Fruit fly (Drosophila melanogaster): ENCODE measurements around the gene Afti.

Gene Afti

DNA sequence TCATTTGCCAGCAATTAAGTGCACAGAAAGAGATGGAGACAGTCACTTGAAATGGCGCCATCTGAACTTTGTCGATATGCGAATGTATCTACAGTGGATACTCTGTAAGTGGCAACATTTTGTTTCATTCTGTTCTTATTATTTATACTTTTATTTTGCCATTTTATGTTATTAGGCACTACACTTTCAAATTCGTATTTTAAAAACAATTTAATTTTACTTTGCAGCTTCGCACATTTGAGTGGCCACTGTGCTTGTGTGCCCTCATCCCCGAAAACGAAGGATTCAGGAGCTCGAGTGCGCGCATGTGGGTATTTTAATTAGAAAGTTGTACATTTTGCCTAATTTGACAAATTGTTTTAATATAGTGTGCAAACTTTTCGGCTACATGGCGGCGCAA lies 30.9 kb upstream of the Afti start (continued):
- TF ChIP-seq Oaz (GFP tag; IDR thresholded peaks at IDR 0.05) (peak; percentile 15; the same call in 1 of the 2 replicates), sd (tag; optimal IDR thresholded peaks at IDR 0.05) (no peak), gro (GFP tag; optimal IDR thresholded peaks at IDR 0.05) (no peak), CG11456 (GFP tag; IDR thresholded peaks at IDR 0.05) (peak; percentile 64; the same call in 1 of the 3 replicates), CG11398 (GFP tag; optimal IDR thresholded peaks at IDR 0.05) (no peak), dati (GFP tag; IDR thresholded peaks at IDR 0.05) (no peak), bsh (GFP tag; optimal IDR thresholded peaks at IDR 0.05) (peak in 1 of 2 experiments; percentile 34), BEAF-32 (GFP tag; optimal IDR thresholded peaks at IDR 0.05) (no peak), seq (GFP tag; IDR thresholded peaks at IDR 0.05) (0 out of 2 replicates have a peak, but pooled peaks have one; percentile 22), CG18011 (GFP tag; optimal IDR thresholded peaks at IDR 0.05) (no peak), scrt (GFP tag; optimal IDR thresholded peaks at IDR 0.05) (peak; percentile 5), tx (GFP tag; optimal IDR thresholded peaks at IDR 0.05) (no peak), CG8944 (GFP tag; optimal IDR thresholded peaks at IDR 0.05) (no peak), ewg (GFP tag; optimal IDR thresholded peaks at IDR 0.05) (no peak), wor (GFP tag; IDR thresholded peaks at IDR 0.05) (peak; percentile 19; the same call in 1 of the 2 replicates), H2.0 (GFP tag; IDR thresholded peaks at IDR 0.05) (peak; percentile 51), CG43689 (GFP tag; IDR thresholded peaks at IDR 0.05) (no peak), Ravus (GFP tag; IDR thresholded peaks at IDR 0.05) (no peak), Fer2 (tag; optimal IDR thresholded peaks at IDR 0.05) (no peak), CG31224 (GFP tag; IDR thresholded peaks at IDR 0.05) (no peak), Max (GFP tag; optimal IDR thresholded peaks at IDR 0.05) (no peak), gem (tag; optimal IDR thresholded peaks at IDR 0.05) (peak; percentile 67), Dref (GFP tag; IDR thresholded peaks at IDR 0.05) (no peak), E2f1 (GFP tag; IDR thresholded peaks at IDR 0.05) (peak; percentile 28; the same call in 1 of the 2 replicates), trem (tag; optimal IDR thresholded peaks at IDR 0.05) (no peak), HLH54F (GFP tag; optimal IDR thresholded peaks at IDR 0.05) (no peak), CG12155 (GFP tag; optimal IDR thresholded peaks at IDR 0.05) (no peak), lab (GFP tag; optimal IDR thresholded peaks at IDR 0.05) (peak; percentile 69), lilli (GFP tag; optimal IDR thresholded peaks at IDR 0.05) (peak; percentile 38), ato (GFP tag; IDR thresholded peaks at IDR 0.05; ENCODE audit: partially characterized antibody) (no peak), zfh2 (GFP tag; optimal IDR thresholded peaks at IDR 0.05) (no peak), YL-1 (GFP tag; optimal IDR thresholded peaks at IDR 0.05) (no peak), crc (GFP tag; optimal IDR thresholded peaks at IDR 0.05) (no peak), pfk (GFP tag; optimal IDR thresholded peaks at IDR 0.05) (no peak), CG3281 (GFP tag; optimal IDR thresholded peaks at IDR 0.05) (peak; percentile 40), CG1024 (GFP tag; IDR thresholded peaks at IDR 0.05) (peak; percentile 61), dimm (GFP tag; IDR thresholded peaks at IDR 0.05) (no peak), z (GFP tag; IDR thresholded peaks at IDR 0.05) (no peak), slou (GFP tag; optimal IDR thresholded peaks at IDR 0.05) (no peak), Usf (GFP tag; optimal IDR thresholded peaks at IDR 0.05) (no peak), dmrt99B (tag; optimal IDR thresholded peaks at IDR 0.05) (peak; percentile 54), Hr51 (GFP tag; optimal IDR thresholded peaks at IDR 0.05) (peak in 1 of 2 experiments; percentile 43), jing (GFP tag; optimal IDR thresholded peaks at IDR 0.05) (no peak), NC2β (GFP tag; optimal IDR thresholded peaks at IDR 0.05) (no peak), CG17802 (tag; optimal IDR thresholded peaks at IDR 0.05) (no peak), Xrp1 (GFP tag; IDR thresholded peaks at IDR 0.05) (peak; percentile 62), Hmr (GFP tag; optimal IDR thresholded peaks at IDR 0.05) (no peak), crol (GFP tag; IDR thresholded peaks at IDR 0.05) (no peak), CG10267 (tag; optimal IDR thresholded peaks at IDR 0.05) (peak; percentile 11), CG15011 (GFP tag; optimal IDR thresholded peaks at IDR 0.05) (no peak), CG7839 (tag; optimal IDR thresholded peaks at IDR 0.05) (peak; percentile 50)

All from whole organism, embryonic.